Worm (Caenorhabditis elegans) whole organism, late embryonic: ENCODE data around the gene vnut-1.

Experiments
- K02D7.2 ChIP-seq: sonication (generic microtip); optimal IDR thresholded peaks from 2 replicates; lab custom pipeline; 2017; ENCODE audit warnings: mild to moderate bottlenecking, missing genetic modification characterization, missing compliant biosample characterization
- Y22D7AL.16 ChIP-seq: sonication (generic microtip); optimal IDR thresholded peaks from 2 replicates; lab custom pipeline; 2016; ENCODE audit warnings: missing genetic modification characterization, missing compliant biosample characterization
- ahr-1 ChIP-seq: sonication (generic microtip); optimal IDR thresholded peaks from 2 replicates; lab custom pipeline; 2016; ENCODE audit warnings: missing genetic modification characterization, missing compliant biosample characterization
- ama-1 ChIP-seq: fragments of 150-350 bp; optimal IDR thresholded peaks from 2 replicates; lab custom pipeline; 2014
- ceh-18 ChIP-seq: sonication (generic microtip); optimal IDR thresholded peaks from 2 replicates; lab custom pipeline; 2016; ENCODE audit warnings: missing genetic modification characterization, missing compliant biosample characterization
- ceh-19 ChIP-seq: fragments of 200-800 bp; sonication (Bioruptor generic); optimal IDR thresholded peaks from 2 replicates; lab custom pipeline; 2018; ENCODE audit warnings: mild to moderate bottlenecking, missing genetic modification characterization, missing compliant biosample characterization
- ceh-24 ChIP-seq: sonication (generic microtip); optimal IDR thresholded peaks from 2 replicates; lab custom pipeline; 2016; ENCODE audit warnings: mild to moderate bottlenecking, missing genetic modification characterization, missing compliant biosample characterization
- ceh-30 ChIP-seq: fragments of 150-350 bp; optimal IDR thresholded peaks from 2 replicates; lab custom pipeline; 2014; ENCODE audit warnings: missing biosample characterization, missing genetic modification characterization
- ceh-31 ChIP-seq: sonication (generic microtip); optimal IDR thresholded peaks from 2 replicates; lab custom pipeline; 2016; ENCODE audit warnings: missing genetic modification characterization, missing compliant biosample characterization
- ceh-34 ChIP-seq: sonication (generic microtip); optimal IDR thresholded peaks from 2 replicates; lab custom pipeline; 2016; ENCODE audit warnings: mild to moderate bottlenecking, missing genetic modification characterization, missing compliant biosample characterization
- ceh-45 ChIP-seq: fragments of 200-800 bp; sonication (Bioruptor generic); IDR thresholded peaks from 2 replicates; pipeline ENCODE4 v1.3.6; 2022; ENCODE audit warnings: missing genetic modification reagents, missing genetic modification characterization, missing compliant biosample characterization
- ceh-6 ChIP-seq: fragments of 200-800 bp; sonication (Bioruptor generic); optimal IDR thresholded peaks from 2 replicates; lab custom pipeline; 2018; ENCODE audit warnings: mild to moderate bottlenecking, missing genetic modification characterization, missing compliant biosample characterization
- ceh-9 ChIP-seq: sonication (generic microtip); optimal IDR thresholded peaks from 2 replicates; lab custom pipeline; 2016; ENCODE audit warnings: mild to moderate bottlenecking, missing genetic modification characterization, inconsistent platforms, missing compliant biosample characterization
- dmd-4 ChIP-seq: sonication (generic microtip); optimal IDR thresholded peaks from 2 replicates; lab custom pipeline; 2016; ENCODE audit warnings: borderline replicate concordance, missing genetic modification characterization, missing compliant biosample characterization
- dve-1 ChIP-seq: sonication (generic microtip); optimal IDR thresholded peaks from 2 replicates; lab custom pipeline; 2017; ENCODE audit warnings: antibody characterized with exemption, mild to moderate bottlenecking, missing genetic modification characterization, missing compliant biosample characterization
- eyg-1 ChIP-seq: sonication (generic microtip); optimal IDR thresholded peaks from 2 replicates; lab custom pipeline; 2016; ENCODE audit warnings: missing genotype, missing genetic modification characterization, missing compliant biosample characterization
- fax-1 ChIP-seq: sonication (generic microtip); optimal IDR thresholded peaks from 2 replicates; lab custom pipeline; 2016; ENCODE audit warnings: missing genotype, missing genetic modification characterization, missing compliant biosample characterization
- fkh-6 ChIP-seq: sonication (generic microtip); optimal IDR thresholded peaks from 2 replicates; lab custom pipeline; 2016; ENCODE audit warnings: missing genetic modification characterization, missing compliant biosample characterization
- hlh-13 ChIP-seq: fragments of 200-800 bp; sonication (Bioruptor generic); optimal IDR thresholded peaks from 2 replicates; lab custom pipeline; 2018; ENCODE audit warnings: mild to moderate bottlenecking, missing genetic modification characterization, missing compliant biosample characterization
- hlh-15 ChIP-seq: sonication (generic microtip); optimal IDR thresholded peaks from 2 replicates; lab custom pipeline; 2016; ENCODE audit warnings: missing genetic modification characterization, missing compliant biosample characterization
- hlh-30 ChIP-seq: sonication (generic microtip); optimal IDR thresholded peaks from 2 replicates; lab custom pipeline; 2017; ENCODE audit warnings: antibody characterized with exemption, missing genetic modification characterization, missing compliant biosample characterization; ENCODE audit not compliant: insufficient read depth
- hlh-6 ChIP-seq: sonication (generic microtip); optimal IDR thresholded peaks from 2 replicates; lab custom pipeline; 2016; ENCODE audit warnings: missing genotype, missing genetic modification characterization, missing compliant biosample characterization
- hlh-8 ChIP-seq: sonication (generic microtip); optimal IDR thresholded peaks from 2 replicates; lab custom pipeline; 2016; ENCODE audit warnings: missing genotype, missing genetic modification characterization, missing compliant biosample characterization
- mec-3 ChIP-seq: sonication (generic microtip); optimal IDR thresholded peaks from 2 replicates; lab custom pipeline; 2016; ENCODE audit warnings: borderline replicate concordance, missing genetic modification characterization, missing compliant biosample characterization
- npax-4 ChIP-seq: sonication (generic microtip); optimal IDR thresholded peaks from 2 replicates; lab custom pipeline; 2016; ENCODE audit warnings: missing genetic modification characterization, missing compliant biosample characterization
- odd-2 ChIP-seq: sonication (generic microtip); optimal IDR thresholded peaks from 2 replicates; lab custom pipeline; 2017; ENCODE audit warnings: antibody characterized with exemption, mild to moderate bottlenecking, missing genetic modification characterization, missing compliant biosample characterization
- pag-3 ChIP-seq: sonication (generic microtip); optimal IDR thresholded peaks from 2 replicates; lab custom pipeline; 2016; ENCODE audit warnings: missing compliant biosample characterization, missing genetic modification characterization, borderline replicate concordance
- pat-9 ChIP-seq: fragments of 200-800 bp; sonication (Bioruptor generic); optimal IDR thresholded peaks from 2 replicates; lab custom pipeline; 2018; ENCODE audit warnings: mild to moderate bottlenecking, missing genetic modification characterization, moderate library complexity, missing compliant biosample characterization
- pax-1 ChIP-seq: fragments of 150-350 bp; optimal IDR thresholded peaks from 2 replicates; lab custom pipeline; 2014; ENCODE audit warnings: missing biosample characterization, missing genetic modification characterization
- pha-2 ChIP-seq: sonication (generic microtip); optimal IDR thresholded peaks from 2 replicates; lab custom pipeline; 2017; ENCODE audit warnings: mild to moderate bottlenecking, missing genetic modification characterization, missing compliant biosample characterization
- pha-4 ChIP-seq: fragments of 150-350 bp; optimal IDR thresholded peaks from 2 replicates; lab custom pipeline; 2018; ENCODE audit warnings: missing biosample characterization, missing genetic modification reagents, missing genetic modification characterization
- pqm-1 ChIP-seq: sonication (generic microtip); optimal IDR thresholded peaks from 2 replicates; lab custom pipeline; 2016; ENCODE audit warnings: missing genetic modification characterization, missing compliant biosample characterization
- pros-1 ChIP-seq: fragments of 150-350 bp; optimal IDR thresholded peaks from 2 replicates; lab custom pipeline; 2014; ENCODE audit warnings: missing biosample characterization, missing genetic modification reagents, missing genetic modification characterization
- ref-2 ChIP-seq: sonication (generic microtip); optimal IDR thresholded peaks from 2 replicates; lab custom pipeline; 2016; ENCODE audit warnings: missing genetic modification characterization, missing compliant biosample characterization
- rnt-1 ChIP-seq: sonication (generic microtip); optimal IDR thresholded peaks from 2 replicates; lab custom pipeline; 2016; ENCODE audit warnings: missing genetic modification characterization, missing compliant biosample characterization
- sox-2 ChIP-seq: fragments of 200-800 bp; sonication (Bioruptor generic); IDR thresholded peaks from 2 replicates; pipeline ENCODE4 v1.3.6; 2022; ENCODE audit warnings: missing genetic modification reagents, missing genetic modification characterization, missing compliant biosample characterization
- sox-4 ChIP-seq: sonication (generic microtip); optimal IDR thresholded peaks from 2 replicates; lab custom pipeline; 2017; ENCODE audit warnings: mild to moderate bottlenecking, missing genetic modification characterization, inconsistent platforms, missing compliant biosample characterization
- syd-9 ChIP-seq: sonication (generic microtip); optimal IDR thresholded peaks from 2 replicates; lab custom pipeline; 2016; ENCODE audit warnings: mild to moderate bottlenecking, missing genetic modification characterization, moderate library complexity, missing compliant biosample characterization
- tbx-2 ChIP-seq: sonication (generic microtip); optimal IDR thresholded peaks from 2 replicates; lab custom pipeline; 2016; ENCODE audit warnings: missing genetic modification characterization, missing compliant biosample characterization
- ttx-3 ChIP-seq: sonication (generic microtip); optimal IDR thresholded peaks from 2 replicates; lab custom pipeline; 2016; ENCODE audit warnings: missing genetic modification reagents, missing genetic modification characterization, missing compliant biosample characterization
- unc-42 ChIP-seq: sonication (generic microtip); optimal IDR thresholded peaks from 2 replicates; lab custom pipeline; 2016; ENCODE audit warnings: missing genotype, missing genetic modification characterization, missing compliant biosample characterization
- unc-55 ChIP-seq: sonication (generic microtip); optimal IDR thresholded peaks from 2 replicates; lab custom pipeline; 2017; ENCODE audit warnings: missing biosample characterization, missing genetic modification reagents, missing genetic modification characterization
- unc-86 ChIP-seq: sonication (generic microtip); optimal IDR thresholded peaks from 2 replicates; lab custom pipeline; 2016; ENCODE audit warnings: missing genetic modification characterization, missing compliant biosample characterization
- zip-5 ChIP-seq: sonication (generic microtip); optimal IDR thresholded peaks from 2 replicates; lab custom pipeline; 2016; ENCODE audit warnings: missing genetic modification characterization, missing compliant biosample characterization

The vnut-1 gene

DNA sequence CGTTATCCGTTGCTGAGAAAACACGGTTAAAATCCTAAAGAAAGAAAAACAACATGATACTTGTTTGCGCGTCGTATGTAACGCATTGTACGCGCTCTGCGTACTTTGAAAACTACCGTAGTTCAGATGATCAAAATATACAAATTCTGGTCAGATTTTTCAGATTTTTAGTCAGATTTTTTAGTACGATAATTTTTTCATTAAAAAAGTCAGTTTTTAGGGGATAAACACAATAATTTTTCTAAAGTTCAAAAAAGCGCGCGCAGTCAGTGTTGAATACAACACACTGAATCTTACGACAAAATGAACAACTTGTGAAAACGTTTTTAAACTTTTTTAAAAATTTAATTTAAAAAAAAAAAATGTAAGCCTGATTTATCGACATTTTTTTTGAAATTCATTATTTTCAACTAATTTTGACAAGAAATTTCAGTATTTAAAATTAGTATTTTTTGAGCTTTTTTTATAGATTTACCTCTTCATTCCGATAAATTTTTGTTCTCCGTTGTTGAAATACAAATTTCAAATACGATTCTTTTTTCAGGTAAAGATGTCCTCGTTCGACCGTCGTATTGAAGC, 34.1 kb downstream of the vnut-1 start, which contains the start of gene pot-2:
Gene pot-2, plus strand, starts transcription at position 529 of the 579 bp plus-strand sequence.
- TF ChIP-seq unc-86 (tag; lab: Kevin White, UChicago) (no peak), rnt-1 (tag; lab: Kevin White, UChicago) (no peak), K02D7.2 (tag; lab: Kevin White, UChicago) (no peak), pag-3 (tag; lab: Kevin White, UChicago) (no peak), ceh-30 (tag; lab: Kevin White, UChicago) (no peak), syd-9 (no peak), pat-9 (tag; lab: Kevin White, UChicago) (no peak), pqm-1 (no peak), pha-2 (tag; lab: Kevin White, UChicago) (no peak), sox-2 (no peak), unc-42 (no peak), ama-1 (lab: Kevin White, UChicago) (no peak), ttx-3 (tag; lab: Kevin White, UChicago) (no peak), ahr-1 (tag; lab: Kevin White, UChicago) (no peak), pros-1 (tag; lab: Kevin White, UChicago) (no peak), ceh-19 (no peak), fax-1 (tag; lab: Kevin White, UChicago) (no peak), Y22D7AL.16 (tag; lab: Kevin White, UChicago) (no peak)
- TF ChIP-seq, all 69 proteins: peak for 0

DNA sequence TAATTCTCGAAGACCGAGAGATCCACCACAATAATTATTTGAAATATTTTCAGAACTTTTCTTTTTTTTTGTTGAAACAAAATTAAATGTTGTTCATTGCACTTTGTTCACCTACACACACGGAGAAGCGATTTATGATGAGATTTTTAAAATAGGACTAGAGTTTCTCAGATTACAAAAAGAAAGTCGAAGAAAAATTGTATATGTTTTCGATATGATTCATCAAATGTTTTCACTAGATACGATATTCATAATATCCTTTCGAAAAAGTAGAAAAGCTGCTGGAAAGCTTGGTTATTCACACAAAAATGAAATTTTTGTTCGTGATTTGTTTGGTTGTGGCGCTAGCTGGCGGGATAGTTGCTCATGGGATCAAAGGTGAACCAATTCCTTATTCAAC, 35.4 kb downstream of the vnut-1 start, which contains the start of gene F57C2.4:
Gene F57C2.4, plus strand, starts transcription at position 301 of the 400 bp plus-strand sequence.
- no peak for TF ChIP-seq pat-9 (tag; lab: Kevin White, UChicago)
- TF ChIP-seq ceh-30 (tag; lab: Kevin White, UChicago) = no peak
- TF ChIP-seq dve-1 (tag; lab: Kevin White, UChicago) = no peak

DNA sequence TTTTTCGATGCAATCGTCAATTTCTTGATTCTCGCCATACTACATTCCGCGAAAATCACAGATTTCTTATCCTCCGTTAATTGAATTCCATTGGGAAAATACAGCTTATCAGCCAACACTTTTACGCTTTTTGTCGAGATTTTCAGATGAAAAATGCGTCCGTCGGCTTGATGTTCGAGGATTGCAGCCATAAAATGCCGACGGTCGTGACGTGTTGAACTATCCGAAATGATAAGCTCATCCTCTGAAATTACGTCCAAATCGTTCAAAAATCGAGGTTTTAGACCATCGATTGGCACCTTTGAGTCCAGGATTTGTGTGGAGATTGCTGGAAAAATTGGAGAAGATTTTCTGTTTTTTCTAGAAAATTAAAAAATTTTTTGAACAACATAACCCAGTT, 37.5 kb downstream of the vnut-1 start:
- no peak for TF ChIP-seq rnt-1 (tag; lab: Kevin White, UChicago)
- TF ChIP-seq hlh-6 (tag; lab: Kevin White, UChicago) = no peak
- no peak for TF ChIP-seq unc-55 (GFP tag; lab: Kevin White, UChicago)
- TF ChIP-seq fkh-6 (tag; lab: Kevin White, UChicago) = no peak
- TF ChIP-seq ceh-9 (tag; lab: Kevin White, UChicago) = no peak
- TF ChIP-seq unc-42 = no peak
- no peak for TF ChIP-seq hlh-15
- TF ChIP-seq K02D7.2 (tag; lab: Kevin White, UChicago) = no peak
- TF ChIP-seq tbx-2 (tag; lab: Kevin White, UChicago) = no peak
- no peak for TF ChIP-seq hlh-13 (GFP tag; lab: Kevin White, UChicago)
- TF ChIP-seq npax-4 = no peak
- no peak for TF ChIP-seq pha-2 (tag; lab: Kevin White, UChicago)

DNA sequence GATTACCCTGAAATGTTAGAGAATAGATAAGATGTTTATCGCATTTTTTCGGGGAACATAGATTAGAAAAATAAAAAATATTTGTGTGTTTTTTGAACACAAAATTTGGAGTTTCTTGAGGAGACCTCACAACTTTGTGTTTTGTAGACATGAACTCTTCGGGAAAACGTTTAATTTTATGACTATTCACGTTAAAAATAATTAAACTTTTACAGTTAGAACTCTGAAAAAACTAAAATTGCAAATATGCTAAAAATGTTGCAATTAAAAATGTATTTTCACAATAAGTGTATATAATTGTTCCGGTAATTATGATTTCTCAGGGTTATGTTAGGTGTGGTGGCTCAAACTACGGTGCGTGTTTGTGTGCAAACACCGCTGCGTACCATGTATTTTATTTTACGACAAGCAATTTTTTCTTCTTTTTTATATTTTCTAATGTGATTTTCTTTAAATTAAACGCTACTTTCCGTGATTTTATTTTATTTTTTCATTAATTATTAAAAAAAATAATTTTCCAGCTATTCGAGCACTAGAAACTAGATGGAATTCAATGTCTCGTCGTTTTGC, 38.7 kb downstream of the vnut-1 start, which contains the start of the genes F57C2.5 and spat-1:
Gene F57C2.5, minus strand, starts transcription at position 7 of the 570 bp plus-strand sequence.
Gene spat-1, plus strand, starts transcription at position 520 of the 570 bp plus-strand sequence.
- peak; percentile 81 for TF ChIP-seq unc-86 (tag; lab: Kevin White, UChicago)
- peak; percentile 73 for TF ChIP-seq mec-3 (tag; lab: Kevin White, UChicago)
- peak; percentile 96 for TF ChIP-seq ref-2 (tag; lab: Kevin White, UChicago)
- TF ChIP-seq rnt-1 (tag; lab: Kevin White, UChicago) = peak; percentile 92
- no peak for TF ChIP-seq Y22D7AL.16 (tag; lab: Kevin White, UChicago)
- TF ChIP-seq pha-4 (tag; lab: Kevin White, UChicago) = no peak
- no peak for TF ChIP-seq odd-2
- peak; percentile 96 for TF ChIP-seq hlh-8 (tag; lab: Kevin White, UChicago)
- peak; percentile 80 for TF ChIP-seq ceh-34
- no peak for TF ChIP-seq ceh-6
- no peak for TF ChIP-seq ceh-45
- TF ChIP-seq hlh-15 = peak; percentile 79
- peak; percentile 6 for TF ChIP-seq hlh-6 (tag; lab: Kevin White, UChicago)
- peak; percentile 8 for TF ChIP-seq eyg-1 (tag; lab: Kevin White, UChicago)
- peak; percentile 99 for TF ChIP-seq ceh-31 (tag; lab: Kevin White, UChicago)
- TF ChIP-seq pax-1 = no peak
- peak; percentile 64 for TF ChIP-seq ceh-19
- peak; percentile 96 for TF ChIP-seq zip-5 (tag; lab: Kevin White, UChicago)
- peak; percentile 19 for TF ChIP-seq npax-4
- no peak for TF ChIP-seq sox-4 (tag; lab: Kevin White, UChicago)
- TF ChIP-seq unc-42 = peak; percentile 86
- peak; percentile 56 for TF ChIP-seq dmd-4
- TF ChIP-seq hlh-30 (tag; lab: Kevin White, UChicago) = no peak
- TF ChIP-seq ceh-30 (tag; lab: Kevin White, UChicago) = no peak
- TF ChIP-seq ceh-24 (tag; lab: Kevin White, UChicago) = peak; percentile 53
- TF ChIP-seq pha-2 (tag; lab: Kevin White, UChicago) = peak; percentile 61
- TF ChIP-seq ceh-18 (tag; lab: Kevin White, UChicago) = peak; percentile 70
